Worm (Caenorhabditis elegans): Measurements from ENCODE around the gene C48B4.10.

ce11 chrIII:9595563-9595962 lies 31.3 kb upstream of the C48B4.10 start, which contains the start of gene rom-2:
- TF ChIP-seq B0310.2 (tag; optimal IDR thresholded peaks at IDR 0.05) (no peak), ceh-36 (tag; optimal IDR thresholded peaks at IDR 0.05) (no peak), ama-1 (optimal IDR thresholded peaks at IDR 0.05) (no peak), hmbx-1 (tag; optimal IDR thresholded peaks at IDR 0.05) (no peak), tra-4 (tag; optimal IDR thresholded peaks at IDR 0.05) (no peak)
